Fruit fly (Drosophila melanogaster) whole organism, embryonic: Measurements from ENCODE around the gene Cdk5alpha.

Experiments used
- Atf6 ChIP-seq: fragments of 200-800 bp; sonication (Bioruptor generic); IDR thresholded peaks from 2 replicates; pipeline ENCODE4 v1.3.6; 2022; ENCODE audit warnings: missing biosample characterization, missing genetic modification characterization
- Bgb ChIP-seq: fragments of 200-800 bp; sonication (Bioruptor generic); IDR thresholded peaks from 2 replicates; pipeline ENCODE4 v1.3.6; 2022; ENCODE audit warnings: missing biosample characterization, missing genetic modification characterization; ENCODE audit not compliant: partially characterized antibody
- CG10959 ChIP-seq: fragments of 200-800 bp; sonication (Bioruptor generic); IDR thresholded peaks from 2 replicates; pipeline ENCODE4 v1.3.6; 2022; ENCODE audit warnings: missing biosample characterization, missing genetic modification characterization
- CG10979 ChIP-seq: fragments of 200-800 bp; sonication (Bioruptor generic); optimal IDR thresholded peaks from 2 replicates; lab custom pipeline; 2018; ENCODE audit warnings: missing biosample characterization, mild to moderate bottlenecking, missing genetic modification characterization, moderate library complexity
- CG1233 ChIP-seq: fragments of 200-800 bp; sonication (Bioruptor generic); optimal IDR thresholded peaks from 4 replicates; lab custom pipeline; 2018; ENCODE audit warnings: missing biosample characterization, mild to moderate bottlenecking, missing genetic modification characterization
- CG17186 ChIP-seq: fragments of 200-800 bp; sonication (Bioruptor generic); optimal IDR thresholded peaks from 3 replicates; lab custom pipeline; 2017; ENCODE audit warnings: missing biosample characterization, missing genetic modification reagents, missing genetic modification characterization
- CG17359 ChIP-seq: fragments of 200-800 bp; sonication (Bioruptor generic); optimal IDR thresholded peaks from 3 replicates; lab custom pipeline; 2018; ENCODE audit warnings: missing biosample characterization, mild to moderate bottlenecking, missing genetic modification characterization, moderate library complexity
- CG18619 ChIP-seq: fragments of 200-800 bp; sonication (Bioruptor generic); optimal IDR thresholded peaks from 3 replicates; lab custom pipeline; 2017; ENCODE audit warnings: missing biosample characterization, mild to moderate bottlenecking, missing genetic modification characterization
- CG3847 ChIP-seq: fragments of 200-800 bp; sonication (Bioruptor generic); IDR thresholded peaks from 2 replicates; pipeline ENCODE4 v1.3.6; 2022; ENCODE audit warnings: missing biosample characterization, missing genetic modification characterization
- CG4360 ChIP-seq: fragments of 200-800 bp; sonication (Bioruptor generic); IDR thresholded peaks from 2 replicates; pipeline ENCODE4 v1.3.6; 2022; ENCODE audit warnings: missing biosample characterization, missing genetic modification characterization
- CG5953 ChIP-seq: fragments of 200-800 bp; sonication (Bioruptor generic); IDR thresholded peaks from 2 replicates; pipeline ENCODE4 v1.3.6; 2022; ENCODE audit warnings: missing biosample characterization, missing genetic modification characterization
- CG6254 ChIP-seq: fragments of 200-800 bp; sonication (Bioruptor generic); optimal IDR thresholded peaks from 3 replicates; lab custom pipeline; 2017; ENCODE audit warnings: mild to moderate bottlenecking, missing biosample characterization, missing genetic modification reagents, missing genetic modification characterization
- CG7963 ChIP-seq: fragments of 200-800 bp; sonication (Bioruptor generic); IDR thresholded peaks from 3 replicates; pipeline ENCODE4 v1.3.6; 2022; ENCODE audit warnings: missing biosample characterization, missing genetic modification characterization; ENCODE audit not compliant: partially characterized antibody
- Dad ChIP-seq: fragments of 200-800 bp; sonication (Bioruptor generic); optimal IDR thresholded peaks from 3 replicates; lab custom pipeline; 2016; ENCODE audit warnings: missing biosample characterization, missing genetic modification characterization
- Dll ChIP-seq: fragments of 200-800 bp; sonication (Bioruptor generic); IDR thresholded peaks from 4 replicates; pipeline ENCODE4 v1.3.6; 2022; ENCODE audit warnings: missing biosample characterization, missing genetic modification characterization; ENCODE audit not compliant: partially characterized antibody
- Eip74EF ChIP-seq, 2 experiments: fragments of 200-800 bp in 1 of 2; fragments of >200 bp in 1 of 2; sonication (Bioruptor generic) in 1 of 2; optimal IDR thresholded peaks; 2 replicates each; lab custom pipeline; 2017 to 2019; ENCODE audit warnings: missing biosample characterization in 2 of 2, missing genetic modification characterization in 2 of 2, mild to moderate bottlenecking in 1 of 2, moderate library complexity in 1 of 2
- Ets97D ChIP-seq: fragments of 200-800 bp; sonication (Bioruptor generic); optimal IDR thresholded peaks from 3 replicates; lab custom pipeline; 2016; ENCODE audit warnings: missing biosample characterization, missing genetic modification characterization
- H15 ChIP-seq: fragments of 200-800 bp; sonication (Bioruptor generic); IDR thresholded peaks from 3 replicates; pipeline ENCODE4 v1.3.6; 2022; ENCODE audit warnings: missing biosample characterization, missing genetic modification characterization
- HLH3B ChIP-seq: fragments of 200-800 bp; sonication (Bioruptor generic); IDR thresholded peaks from 2 replicates; pipeline ENCODE4 v1.3.6; 2022; ENCODE audit warnings: missing biosample characterization, missing genetic modification characterization
- Hr51 ChIP-seq, 2 experiments: fragments of 200-800 bp; sonication (Bioruptor generic); optimal IDR thresholded peaks; 2 replicates in 1 of 2; 3 replicates in 1 of 2; lab custom pipeline; 2016 to 2018; ENCODE audit warnings: missing biosample characterization in 2 of 2, missing genetic modification characterization in 2 of 2, mild to moderate bottlenecking in 1 of 2, moderate library complexity in 1 of 2
- Mrtf ChIP-seq: fragments of 200-800 bp; sonication (Bioruptor generic); IDR thresholded peaks from 3 replicates; pipeline ENCODE4 v1.3.6; 2022; ENCODE audit warnings: missing biosample characterization, missing genetic modification characterization
- NFAT ChIP-seq: fragments of 200-800 bp; sonication (Bioruptor generic); IDR thresholded peaks from 2 replicates; pipeline ENCODE4 v1.3.6; 2022; ENCODE audit warnings: missing biosample characterization, missing genetic modification characterization
- NK7.1 ChIP-seq: fragments of 200-800 bp; sonication (Bioruptor generic); optimal IDR thresholded peaks from 3 replicates; lab custom pipeline; 2016; ENCODE audit warnings: missing biosample characterization, missing genetic modification characterization
- Poxn ChIP-seq: fragments of 200-800 bp; sonication (Bioruptor generic); IDR thresholded peaks from 2 replicates; pipeline ENCODE4 v1.3.6; 2022; ENCODE audit warnings: missing biosample characterization, missing genetic modification characterization
- Scr ChIP-seq: fragments of 200-800 bp; sonication (Bioruptor generic); IDR thresholded peaks from 2 replicates; pipeline ENCODE4 v1.3.6; 2022; ENCODE audit warnings: missing biosample characterization, missing genetic modification characterization; ENCODE audit not compliant: partially characterized antibody
- Trl ChIP-seq, 3 experiments: fragments of >200 bp in 2 of 3; fragments of 200-800 bp in 1 of 3; sonication (Bioruptor generic) in 1 of 3; optimal IDR thresholded peaks; 2 replicates in 1 of 3; 3 replicates in 2 of 3; lab custom pipeline; 2016 to 2017; ENCODE audit warnings: missing biosample characterization in 1 of 3, missing genetic modification characterization in 1 of 3
- bab2 ChIP-seq: fragments of 200-800 bp; sonication (Bioruptor generic); optimal IDR thresholded peaks from 2 replicates; lab custom pipeline; 2016; ENCODE audit warnings: missing biosample characterization, missing genetic modification characterization
- btn ChIP-seq: fragments of 200-800 bp; sonication (Bioruptor generic); optimal IDR thresholded peaks from 2 replicates; lab custom pipeline; 2016; ENCODE audit warnings: missing biosample characterization, missing genetic modification characterization
- croc ChIP-seq: fragments of 200-800 bp; sonication (Bioruptor generic); conservative IDR thresholded peaks from 3 replicates; pipeline ENCODE4 v1.3.6; 2022; ENCODE audit warnings: missing biosample characterization, missing genetic modification characterization
- da ChIP-seq: fragments of 200-800 bp; sonication (Bioruptor generic); optimal IDR thresholded peaks from 2 replicates; lab custom pipeline; 2016; ENCODE audit warnings: missing biosample characterization, missing genetic modification characterization
- dan ChIP-seq: fragments of 200-800 bp; sonication (Bioruptor generic); IDR thresholded peaks from 2 replicates; pipeline ENCODE4 v1.3.6; 2022; ENCODE audit warnings: missing biosample characterization, missing genetic modification characterization
- dmrt11E ChIP-seq: fragments of 200-800 bp; sonication (Bioruptor generic); optimal IDR thresholded peaks from 3 replicates; lab custom pipeline; 2018; ENCODE audit warnings: missing biosample characterization, mild to moderate bottlenecking, missing genetic modification characterization, moderate library complexity
- dmrt99B ChIP-seq: fragments of 200-800 bp; sonication (Bioruptor generic); optimal IDR thresholded peaks from 2 replicates; lab custom pipeline; 2018; ENCODE audit warnings: missing biosample characterization, mild to moderate bottlenecking, missing genetic modification characterization, moderate library complexity
- gsb-n ChIP-seq: fragments of 200-800 bp; sonication (Bioruptor generic); optimal IDR thresholded peaks from 3 replicates; lab custom pipeline; 2018; ENCODE audit warnings: missing biosample characterization, mild to moderate bottlenecking, missing genetic modification characterization
- hbn ChIP-seq: fragments of 200-800 bp; sonication (Bioruptor generic); IDR thresholded peaks from 2 replicates; pipeline ENCODE4 v1.3.6; 2022; ENCODE audit warnings: missing biosample characterization, missing genetic modification characterization; ENCODE audit not compliant: partially characterized antibody
- inv ChIP-seq: fragments of 200-800 bp; sonication (Bioruptor generic); IDR thresholded peaks from 2 replicates; pipeline ENCODE4 v1.3.6; 2022; ENCODE audit warnings: missing biosample characterization, missing genetic modification characterization; ENCODE audit not compliant: partially characterized antibody
- jigr1 ChIP-seq: fragments of 200-800 bp; sonication (Bioruptor generic); IDR thresholded peaks from 3 replicates; pipeline ENCODE4 v1.3.6; 2022; ENCODE audit warnings: missing biosample characterization, missing genetic modification characterization
- kay ChIP-seq: fragments of 200-800 bp; sonication (Bioruptor generic); optimal IDR thresholded peaks from 2 replicates; lab custom pipeline; 2016; ENCODE audit warnings: missing biosample characterization, missing genetic modification characterization
- klu ChIP-seq: fragments of 200-800 bp; sonication (Bioruptor generic); IDR thresholded peaks from 2 replicates; pipeline ENCODE4 v1.3.6; 2022; ENCODE audit warnings: missing biosample characterization, missing genetic modification characterization
- lab ChIP-seq: fragments of 200-800 bp; sonication (Bioruptor generic); optimal IDR thresholded peaks from 3 replicates; lab custom pipeline; 2017; ENCODE audit warnings: missing biosample characterization, missing genetic modification characterization, mild to moderate bottlenecking, moderate library complexity, missing genetic modification reagents
- pum ChIP-seq: fragments of 200-800 bp; sonication (Bioruptor generic); optimal IDR thresholded peaks from 2 replicates; lab custom pipeline; 2016; ENCODE audit warnings: missing biosample characterization, missing genetic modification characterization
- ranshi ChIP-seq: fragments of 200-800 bp; sonication (Bioruptor generic); IDR thresholded peaks from 2 replicates; pipeline ENCODE4 v1.3.6; 2022; ENCODE audit warnings: missing biosample characterization, missing genetic modification characterization
- ro ChIP-seq: fragments of 200-800 bp; sonication (Bioruptor generic); IDR thresholded peaks from 2 replicates; pipeline ENCODE4 v1.3.6; 2022; ENCODE audit warnings: missing biosample characterization, missing genetic modification characterization
- row ChIP-seq: fragments of 200-800 bp; sonication (Bioruptor generic); IDR thresholded peaks from 3 replicates; pipeline ENCODE4 v1.3.6; 2022; ENCODE audit warnings: missing biosample characterization, missing genetic modification characterization
- run ChIP-seq: fragments of 200-800 bp; sonication (Bioruptor generic); optimal IDR thresholded peaks from 3 replicates; lab custom pipeline; 2018; ENCODE audit warnings: missing biosample characterization, mild to moderate bottlenecking, missing genetic modification characterization
- sd ChIP-seq: fragments of 200-800 bp; sonication (Bioruptor generic); optimal IDR thresholded peaks from 3 replicates; lab custom pipeline; 2018; ENCODE audit warnings: missing biosample characterization, mild to moderate bottlenecking, missing genetic modification characterization, moderate library complexity
- sens-2 ChIP-seq: fragments of 200-800 bp; sonication (Bioruptor generic); IDR thresholded peaks from 2 replicates; pipeline ENCODE4 v1.3.6; 2022; ENCODE audit warnings: missing biosample characterization, missing genetic modification characterization
- sim ChIP-seq: fragments of 200-800 bp; sonication (Bioruptor generic); IDR thresholded peaks from 2 replicates; pipeline ENCODE4 v1.3.6; 2022; ENCODE audit warnings: missing biosample characterization, missing genetic modification characterization
- tap ChIP-seq: fragments of 200-800 bp; optimal IDR thresholded peaks from 3 replicates; lab custom pipeline; 2019; ENCODE audit warnings: missing biosample characterization, mild to moderate bottlenecking, missing genetic modification characterization, moderate library complexity
- tio ChIP-seq: fragments of 200-800 bp; sonication (Bioruptor generic); optimal IDR thresholded peaks from 2 replicates; lab custom pipeline; 2017; ENCODE audit warnings: missing biosample characterization, missing genetic modification characterization, inconsistent platforms
- vnd ChIP-seq: fragments of 200-800 bp; sonication (Bioruptor generic); IDR thresholded peaks from 3 replicates; pipeline ENCODE4 v1.3.6; 2022; ENCODE audit warnings: missing biosample characterization, missing genetic modification characterization; ENCODE audit not compliant: partially characterized antibody

The Cdk5alpha gene

dm6 chr2L:10342471-10342870 is 31.7 kb upstream of the Cdk5alpha start, which contains the start of gene Sps2 (continued):
- TF ChIP-seq jigr1 (GFP tag; lab: Robert Waterston, UW) (no peak), tio (GFP tag; lab: Kevin White, UChicago) (no peak), run (tag; lab: Kevin White, UChicago) (no peak), sim (GFP tag; lab: Robert Waterston, UW) (no peak), klu (GFP tag; lab: Robert Waterston, UW) (no peak), hbn (GFP tag; lab: Robert Waterston, UW) (peak; percentile 68; the same call in 1 of the 2 replicates), croc (GFP tag; lab: Robert Waterston, UW) (no peak), CG7963 (GFP tag; lab: Robert Waterston, UW) (peak; percentile 52; the same call in 1 of the 3 replicates), vnd (GFP tag; lab: Robert Waterston, UW) (no peak), lab (GFP tag; lab: Kevin White, UChicago) (no peak), bab2 (GFP tag; lab: Kevin White, UChicago) (no peak), Scr (peak; percentile 82), NFAT (no peak; the same call in 1 of the 2 replicates), CG10959 (GFP tag; lab: Robert Waterston, UW) (no peak), CG5953 (no peak), HLH3B (no peak), Atf6 (GFP tag; lab: Robert Waterston, UW) (no peak), pum (GFP tag; lab: Kevin White, UChicago) (no peak), CG17359 (tag; lab: Kevin White, UChicago) (no peak), CG17186 (no peak), btn (no peak), ro (GFP tag; lab: Robert Waterston, UW) (no peak), row (GFP tag; lab: Robert Waterston, UW) (peak; percentile 77), Dad (no peak), Poxn (GFP tag; lab: Robert Waterston, UW) (no peak), Hr51 (GFP tag; optimal IDR thresholded peaks at IDR 0.05; lab: Kevin White, UChicago) (no peak), CG6254 (GFP tag; lab: Kevin White, UChicago) (no peak), CG1233 (no peak), dmrt11E (tag; lab: Kevin White, UChicago) (no peak), NK7.1 (GFP tag; lab: Kevin White, UChicago) (no peak), CG4360 (no peak), Bgb (peak; percentile 59; the same call in 1 of the 2 replicates), H15 (GFP tag; lab: Robert Waterston, UW) (no peak), ranshi (GFP tag; lab: Robert Waterston, UW) (no peak), Ets97D (GFP tag; lab: Kevin White, UChicago) (no peak), sens-2 (no peak), dmrt99B (tag; lab: Kevin White, UChicago) (no peak), da (GFP tag; lab: Kevin White, UChicago) (no peak), tap (tag; lab: Kevin White, UChicago) (no peak), CG18619 (no peak), gsb-n (no peak), sd (tag; lab: Kevin White, UChicago) (no peak), kay (no peak), inv (peak; percentile 63), Mrtf (GFP tag; lab: Robert Waterston, UW) (no peak), dan (no peak), CG3847 (GFP tag; lab: Robert Waterston, UW) (no peak), CG10979 (tag; lab: Kevin White, UChicago) (peak; percentile 24), Dll (GFP tag; lab: Robert Waterston, UW) (peak; percentile 82), Eip74EF (GFP tag; optimal IDR thresholded peaks at IDR 0.05; lab: Kevin White, UChicago) (no peak), Trl (optimal IDR thresholded peaks at IDR 0.05; lab: Kevin White, UChicago) (no peak), Trl (GFP tag; optimal IDR thresholded peaks at IDR 0.05; lab: Kevin White, UChicago) (no peak)
